Fruit fly (Drosophila melanogaster) whole organism, wandering third instar larva: Measurements from ENCODE around the gene CG7945.

ENCODE experiments used
- CG32264 ChIP-seq: fragments of 200-800 bp; sonication (Bioruptor generic); optimal IDR thresholded peaks from 2 replicates; lab custom pipeline; 2016; ENCODE audit warnings: missing biosample characterization, missing genetic modification characterization
- GATAd ChIP-seq: sonication (Bioruptor generic); optimal IDR thresholded peaks from 2 replicates; lab custom pipeline; 2016; ENCODE audit warnings: missing biosample characterization, missing genetic modification characterization
- Hr83 ChIP-seq: fragments of 200-300 bp; sonication (Bioruptor generic); optimal IDR thresholded peaks from 2 replicates; lab custom pipeline; 2016; ENCODE audit warnings: missing biosample characterization, mild to moderate bottlenecking, missing genetic modification characterization, moderate library complexity; ENCODE audit not compliant: poor library complexity, severe bottlenecking
- Jra ChIP-seq: sonication (Bioruptor generic); optimal IDR thresholded peaks from 2 replicates; lab custom pipeline; 2016; ENCODE audit warnings: missing biosample characterization, missing genetic modification characterization
- Myc ChIP-seq: fragments of >200 bp; optimal IDR thresholded peaks from 2 replicates; lab custom pipeline; 2017
- ey ChIP-seq: fragments of 200-800 bp; sonication (Bioruptor generic); optimal IDR thresholded peaks from 2 replicates; lab custom pipeline; 2016; ENCODE audit warnings: missing biosample characterization, missing genetic modification characterization
- h ChIP-seq: fragments of 200-800 bp; sonication (Bioruptor generic); optimal IDR thresholded peaks from 3 replicates; lab custom pipeline; 2016; ENCODE audit warnings: missing biosample characterization, mild to moderate bottlenecking, missing genetic modification characterization
- psq ChIP-seq: fragments of 200-800 bp; sonication (Bioruptor generic); optimal IDR thresholded peaks from 3 replicates; lab custom pipeline; 2017; ENCODE audit warnings: missing biosample characterization, mild to moderate bottlenecking, missing genetic modification characterization, moderate library complexity
- sage ChIP-seq: fragments of 200-800 bp; sonication (Bioruptor generic); optimal IDR thresholded peaks from 2 replicates; lab custom pipeline; 2016; ENCODE audit warnings: missing biosample characterization, mild to moderate bottlenecking, missing genetic modification characterization

DNA sequence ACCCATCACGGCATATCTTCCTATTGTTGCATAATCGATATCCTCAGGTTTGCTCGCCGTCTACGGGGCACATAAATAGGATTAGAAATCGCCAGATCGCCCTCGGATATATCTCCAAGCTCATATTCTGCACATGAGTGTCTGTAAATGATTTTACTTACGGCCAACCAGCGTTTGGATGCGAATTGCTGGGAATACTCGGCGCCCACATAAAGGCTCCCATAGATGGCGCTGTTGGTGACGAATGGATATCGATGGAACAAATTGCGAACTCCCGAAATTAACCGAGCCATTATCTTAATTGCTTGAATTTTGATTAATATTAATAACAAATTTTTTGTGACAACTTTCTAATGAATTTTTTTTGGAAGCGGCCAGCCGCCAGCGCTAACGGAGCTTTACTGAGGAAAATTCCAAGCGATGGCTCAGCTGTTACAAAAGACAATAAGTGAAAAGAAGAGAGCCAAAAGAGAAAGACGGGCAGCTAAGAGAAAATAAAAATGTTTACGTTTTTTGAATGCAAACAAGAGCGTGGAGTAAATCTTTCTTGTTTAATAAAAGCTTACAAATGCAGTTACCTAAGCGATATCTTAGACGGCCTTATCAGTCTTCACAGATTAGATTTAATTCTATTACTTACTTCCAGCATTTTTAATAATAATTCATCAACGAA, 29.2 kb downstream of the CG7945 start:
- TF ChIP-seq psq (GFP tag; lab: Kevin White, UChicago): no peak
- no peak for TF ChIP-seq Myc
- no peak for TF ChIP-seq Hr83 (GFP tag; lab: Kevin White, UChicago)
- no peak for TF ChIP-seq CG32264 (GFP tag; lab: Kevin White, UChicago)
- no peak for TF ChIP-seq Jra (GFP tag; lab: Kevin White, UChicago)
- no peak for TF ChIP-seq GATAd (GFP tag; lab: Kevin White, UChicago)
- TF ChIP-seq h: no peak
- TF ChIP-seq sage (GFP tag; lab: Kevin White, UChicago): no peak
- no peak for TF ChIP-seq ey (GFP tag; lab: Kevin White, UChicago)
